Worm (Caenorhabditis elegans) whole organism, L3 larva: Measurements from ENCODE around the gene hlh-1.

Experiments
- R02D3.7 ChIP-seq: fragments of 150-350 bp; optimal IDR thresholded peaks from 2 replicates; lab custom pipeline; 2014; ENCODE audit warnings: missing biosample characterization, missing genetic modification characterization
- ZK546.5 ChIP-seq: sonication (generic microtip); optimal IDR thresholded peaks from 2 replicates; lab custom pipeline; 2017; ENCODE audit warnings: missing biosample characterization, missing genetic modification characterization
- ama-1 ChIP-seq: fragments of 150-350 bp; optimal IDR thresholded peaks from 2 replicates; lab custom pipeline; 2018
- ceh-16 ChIP-seq: sonication (generic microtip); optimal IDR thresholded peaks from 2 replicates; lab custom pipeline; 2017; ENCODE audit warnings: missing biosample characterization, missing genetic modification characterization
- ceh-28 ChIP-seq: fragments of 150-350 bp; optimal IDR thresholded peaks from 2 replicates; lab custom pipeline; 2014; ENCODE audit warnings: missing biosample characterization, missing genetic modification reagents, missing genetic modification characterization
- ceh-82 ChIP-seq: fragments of 150-350 bp; optimal IDR thresholded peaks from 2 replicates; lab custom pipeline; 2014; ENCODE audit warnings: missing biosample characterization, missing genetic modification characterization
- ceh-9 ChIP-seq: sonication (generic microtip); optimal IDR thresholded peaks from 2 replicates; lab custom pipeline; 2018; ENCODE audit warnings: missing biosample characterization, missing genetic modification characterization
- daf-12 ChIP-seq: fragments of 150-350 bp; optimal IDR thresholded peaks from 2 replicates; lab custom pipeline; 2014; ENCODE audit warnings: missing biosample characterization, missing genetic modification reagents, missing genetic modification characterization
- egl-27 ChIP-seq: sonication (generic microtip); optimal IDR thresholded peaks from 4 replicates; lab custom pipeline; 2017; ENCODE audit warnings: missing biosample characterization, missing genetic modification reagents, missing genetic modification characterization
- elt-1 ChIP-seq: fragments of 150-350 bp; optimal IDR thresholded peaks from 2 replicates; lab custom pipeline; 2014; ENCODE audit warnings: missing biosample characterization, missing genetic modification characterization
- elt-2 ChIP-seq: sonication (generic microtip); optimal IDR thresholded peaks from 2 replicates; lab custom pipeline; 2016; ENCODE audit warnings: missing genetic modification reagents, mild to moderate bottlenecking, missing genetic modification characterization, missing compliant biosample characterization
- elt-3 ChIP-seq, 3 experiments: fragments of 150-350 bp in 1 of 3; sonication (generic microtip) in 2 of 3; optimal IDR thresholded peaks; 2 replicates in 2 of 3; 4 replicates in 1 of 3; lab custom pipeline; 2014 to 2017; ENCODE audit warnings: missing biosample characterization in 3 of 3, missing genetic modification characterization in 3 of 3
- eor-1 ChIP-seq, 2 experiments: fragments of 150-350 bp; optimal IDR thresholded peaks; 2 replicates each; lab custom pipeline; 2014 to 2018; ENCODE audit warnings: missing biosample characterization in 2 of 2, missing genetic modification characterization in 2 of 2
- fkh-10 ChIP-seq: sonication (generic microtip); optimal IDR thresholded peaks from 2 replicates; lab custom pipeline; 2017; ENCODE audit warnings: missing biosample characterization, missing genetic modification reagents, missing genetic modification characterization
- fkh-2 ChIP-seq: fragments of 150-350 bp; optimal IDR thresholded peaks from 2 replicates; lab custom pipeline; 2014; ENCODE audit warnings: missing biosample characterization, missing genetic modification reagents, missing genetic modification characterization
- fos-1 ChIP-seq: fragments of 150-350 bp; optimal IDR thresholded peaks from 2 replicates; lab custom pipeline; 2014; ENCODE audit warnings: missing biosample characterization, missing genetic modification characterization
- jun-1 ChIP-seq: fragments of 150-350 bp; optimal IDR thresholded peaks from 2 replicates; lab custom pipeline; 2014; ENCODE audit warnings: missing biosample characterization, missing genetic modification reagents, missing genetic modification characterization
- lsy-12 ChIP-seq: sonication (generic microtip); optimal IDR thresholded peaks from 2 replicates; lab custom pipeline; 2016; ENCODE audit warnings: mild to moderate bottlenecking, missing genetic modification characterization, missing compliant biosample characterization
- mml-1 ChIP-seq: fragments of 150-350 bp; sonication (generic microtip); optimal IDR thresholded peaks from 3 replicates; lab custom pipeline; 2014; ENCODE audit warnings: missing biosample characterization, missing genetic modification characterization
- nfya-1 ChIP-seq: sonication (generic microtip); optimal IDR thresholded peaks from 2 replicates; lab custom pipeline; 2017; ENCODE audit warnings: missing genetic modification characterization, mild to moderate bottlenecking, missing compliant biosample characterization, antibody characterized with exemption, moderate library complexity; ENCODE audit not compliant: insufficient read depth
- nhr-11 ChIP-seq: fragments of 150-350 bp; optimal IDR thresholded peaks from 2 replicates; lab custom pipeline; 2014; ENCODE audit warnings: missing biosample characterization, missing genetic modification characterization
- nhr-12 ChIP-seq: fragments of 150-350 bp; optimal IDR thresholded peaks from 2 replicates; lab custom pipeline; 2014; ENCODE audit warnings: missing biosample characterization, missing genetic modification characterization
- nhr-23 ChIP-seq: fragments of 150-350 bp; optimal IDR thresholded peaks from 2 replicates; lab custom pipeline; 2014; ENCODE audit warnings: missing biosample characterization, missing genetic modification reagents, missing genetic modification characterization
- nhr-237 ChIP-seq: fragments of 150-350 bp; optimal IDR thresholded peaks from 2 replicates; lab custom pipeline; 2014; ENCODE audit warnings: missing biosample characterization, missing genetic modification characterization
- nhr-25 ChIP-seq: sonication (generic microtip); optimal IDR thresholded peaks from 2 replicates; lab custom pipeline; 2017; ENCODE audit warnings: missing biosample characterization, missing genetic modification characterization
- nhr-28 ChIP-seq: fragments of 150-350 bp; optimal IDR thresholded peaks from 2 replicates; lab custom pipeline; 2014; ENCODE audit warnings: missing biosample characterization, missing genetic modification characterization
- nhr-43 ChIP-seq: sonication (generic microtip); optimal IDR thresholded peaks from 2 replicates; lab custom pipeline; 2016; ENCODE audit warnings: mild to moderate bottlenecking, missing genetic modification characterization, missing compliant biosample characterization; ENCODE audit not compliant: poor library complexity, severe bottlenecking
- nhr-67 ChIP-seq: fragments of 150-350 bp; optimal IDR thresholded peaks from 2 replicates; lab custom pipeline; 2014; ENCODE audit warnings: missing biosample characterization, missing genetic modification characterization
- nhr-76 ChIP-seq: fragments of 150-350 bp; sonication (generic microtip); optimal IDR thresholded peaks from 5 replicates; lab custom pipeline; 2014; ENCODE audit warnings: missing biosample characterization, missing genetic modification characterization
- nhr-77 ChIP-seq: fragments of 150-350 bp; optimal IDR thresholded peaks from 2 replicates; lab custom pipeline; 2014; ENCODE audit warnings: missing biosample characterization, missing genetic modification characterization
- pha-4 ChIP-seq: fragments of 150-350 bp; optimal IDR thresholded peaks from 2 replicates; lab custom pipeline; 2014; ENCODE audit warnings: missing biosample characterization, missing genetic modification reagents, missing genetic modification characterization
- pqm-1 ChIP-seq: fragments of 150-350 bp; optimal IDR thresholded peaks from 2 replicates; lab custom pipeline; 2017; ENCODE audit warnings: missing biosample characterization, missing genetic modification characterization, inconsistent platforms
- sea-2 ChIP-seq: fragments of 150-350 bp; sonication (generic microtip); optimal IDR thresholded peaks from 4 replicates; lab custom pipeline; 2014; ENCODE audit warnings: missing biosample characterization, missing genetic modification reagents, missing genetic modification characterization
- unc-39 ChIP-seq: sonication (generic microtip); optimal IDR thresholded peaks from 4 replicates; lab custom pipeline; 2017; ENCODE audit warnings: missing biosample characterization, missing genetic modification characterization
- unc-62 ChIP-seq: fragments of 150-350 bp; sonication (generic microtip); optimal IDR thresholded peaks from 4 replicates; lab custom pipeline; 2014; ENCODE audit warnings: missing biosample characterization, missing genetic modification reagents, missing genetic modification characterization
- ztf-11 ChIP-seq: fragments of 150-350 bp; optimal IDR thresholded peaks from 2 replicates; lab custom pipeline; 2014; ENCODE audit warnings: missing biosample characterization, missing genetic modification characterization
- ztf-4 ChIP-seq: fragments of 150-350 bp; optimal IDR thresholded peaks from 2 replicates; lab custom pipeline; 2014; ENCODE audit warnings: missing biosample characterization, missing genetic modification characterization

The hlh-1 gene

DNA sequence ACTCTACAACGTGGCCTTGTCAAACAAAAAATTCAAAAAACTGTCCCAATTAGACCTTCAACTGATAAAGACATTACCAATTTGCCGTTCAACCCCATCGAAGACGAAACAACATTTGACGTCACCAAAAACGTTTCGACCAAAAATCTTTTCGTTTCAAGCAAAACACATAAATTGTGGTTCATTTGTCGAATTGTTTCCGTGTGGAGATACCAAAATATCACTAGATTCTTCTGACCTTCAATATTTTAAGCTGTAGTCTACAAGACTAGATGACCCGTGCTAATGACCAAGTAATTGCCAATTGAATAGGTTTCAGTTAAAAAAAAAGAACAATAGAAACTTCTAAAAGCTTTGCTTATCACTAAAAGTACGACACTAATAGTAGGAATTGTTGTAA, 30.0 kb downstream of the hlh-1 start:
- TF ChIP-seq nhr-76 (tag; lab: Kevin White, UChicago) (no peak), nhr-25 (tag; lab: Kevin White, UChicago) (peak; percentile 28)

DNA sequence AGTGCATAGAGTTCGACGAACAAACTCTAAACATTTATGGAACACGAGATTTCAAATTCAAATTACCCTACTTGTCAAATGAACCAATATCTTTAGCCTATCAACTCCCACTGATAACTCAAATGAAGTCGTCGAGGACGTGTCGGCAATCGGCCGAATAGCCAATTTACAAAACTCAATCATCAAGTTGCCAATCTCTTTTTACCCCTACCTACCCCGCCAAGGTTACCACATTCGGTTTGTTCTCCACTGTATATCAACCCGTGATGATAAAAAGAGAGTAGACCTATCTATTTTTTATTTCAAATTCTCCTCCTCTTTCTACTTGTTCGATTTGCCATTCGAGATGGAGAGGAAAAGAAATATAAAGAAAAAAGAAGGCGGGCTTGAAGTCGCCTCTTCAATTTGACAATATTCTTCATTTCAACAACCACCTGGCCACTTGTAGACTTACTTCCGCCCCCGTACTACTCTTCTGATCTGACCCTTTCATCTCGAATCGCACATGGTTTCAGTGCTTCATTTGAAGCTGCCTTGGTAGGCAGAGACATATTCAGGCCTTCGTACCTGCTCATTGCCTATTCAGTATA, 31.7 kb downstream of the hlh-1 start:
- TF ChIP-seq eor-1 (tag; optimal IDR thresholded peaks at IDR 0.05; lab: Kevin White, UChicago) (no peak), nhr-76 (tag; lab: Kevin White, UChicago) (no peak)

DNA sequence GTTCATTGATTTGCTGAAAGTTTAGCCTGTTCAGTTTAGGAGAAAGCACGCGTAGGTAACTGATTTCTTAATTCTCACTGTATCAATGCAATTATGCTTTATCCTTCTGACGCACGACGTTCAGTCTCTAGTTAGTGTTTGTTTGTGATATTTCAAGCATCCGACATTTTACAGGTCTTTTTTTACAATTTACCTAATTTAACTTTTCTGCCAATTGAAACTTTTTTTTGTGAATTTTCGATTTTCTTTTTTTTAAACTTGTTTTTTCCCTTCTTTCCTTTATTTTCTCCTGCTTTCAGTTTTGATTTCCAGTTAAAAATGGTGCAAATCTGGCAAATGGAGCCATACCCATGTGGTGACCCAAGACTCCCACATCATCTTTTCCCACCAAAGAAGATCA, 32.4 kb downstream of the hlh-1 start, which contains the start of gene K07E1.1:
Gene K07E1.1 (plus strand): TSS at position 301 of the 400 bp plus-strand sequence.
- TF ChIP-seq jun-1 (no peak), fos-1 (tag; lab: Kevin White, UChicago) (no peak), eor-1 (tag; optimal IDR thresholded peaks at IDR 0.05; lab: Kevin White, UChicago) (no peak), nhr-77 (tag; lab: Kevin White, UChicago) (no peak), nhr-23 (no peak)

DNA sequence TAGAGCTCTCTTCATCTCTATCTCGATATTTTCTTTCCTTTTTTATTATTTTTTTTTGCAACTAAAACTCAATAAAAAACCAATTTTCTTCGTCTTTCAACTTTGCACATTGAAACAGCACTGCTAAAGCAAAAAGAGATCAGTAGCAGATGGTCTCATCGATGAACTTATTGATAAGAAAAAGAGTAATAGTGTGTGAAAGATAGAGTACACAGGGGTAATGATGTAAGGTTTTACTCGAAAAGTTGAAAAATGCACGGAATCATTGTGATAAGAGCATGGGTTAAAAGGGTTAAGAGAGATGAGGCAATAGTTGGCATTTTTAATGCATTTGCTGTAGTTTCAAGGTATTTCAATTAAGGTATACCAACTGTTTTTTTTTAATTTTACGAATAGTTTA, 33.7 kb downstream of the hlh-1 start:
- TF ChIP-seq elt-2 (tag; lab: Kevin White, UChicago) (peak; percentile 76), pqm-1 (tag; lab: Kevin White, UChicago) (peak; percentile 83), nhr-12 (tag; lab: Kevin White, UChicago) (no peak), eor-1 (tag; optimal IDR thresholded peaks at IDR 0.05; lab: Kevin White, UChicago) (no peak), ztf-4 (tag; lab: Kevin White, UChicago) (peak; percentile 38)

DNA sequence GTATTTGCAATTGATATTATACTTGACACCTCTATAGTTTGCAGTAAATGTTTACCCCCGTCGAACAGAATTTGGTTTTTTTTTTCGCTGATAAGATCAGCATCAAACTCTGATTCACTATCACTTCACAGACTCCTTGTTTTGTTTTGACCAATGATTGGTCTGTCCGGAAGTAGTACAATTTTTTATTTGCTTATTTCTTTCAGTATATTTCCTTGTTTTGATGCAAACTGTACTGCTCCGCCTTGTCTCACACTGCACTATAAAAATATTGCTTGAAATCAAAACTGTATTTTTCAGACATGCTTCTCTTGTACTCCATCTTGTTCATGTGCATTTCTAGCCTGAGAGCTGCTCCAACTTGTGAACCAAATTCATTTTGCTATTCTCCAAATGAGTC, 39.1 kb downstream of the hlh-1 start, which contains the start of gene M03A1.3:
Gene M03A1.3 (plus strand): TSS at position 301 of the 400 bp plus-strand sequence.
- no peak for TF ChIP-seq pha-4
- TF ChIP-seq unc-39 (tag; lab: Kevin White, UChicago) = no peak
- TF ChIP-seq nhr-11 (tag; lab: Kevin White, UChicago) = no peak
- TF ChIP-seq ama-1 = no peak
- TF ChIP-seq ceh-9 (tag; lab: Kevin White, UChicago) = no peak
- no peak for TF ChIP-seq fkh-2 (tag; lab: Kevin White, UChicago)
- no peak for TF ChIP-seq ceh-82 (tag; lab: Kevin White, UChicago)
- no peak for TF ChIP-seq pqm-1 (tag; lab: Kevin White, UChicago)
- TF ChIP-seq sea-2 (GFP tag; lab: Kevin White, UChicago) = no peak
- no peak for TF ChIP-seq nhr-25 (tag; lab: Kevin White, UChicago)
- no peak for TF ChIP-seq nhr-67 (tag; lab: Kevin White, UChicago)

DNA sequence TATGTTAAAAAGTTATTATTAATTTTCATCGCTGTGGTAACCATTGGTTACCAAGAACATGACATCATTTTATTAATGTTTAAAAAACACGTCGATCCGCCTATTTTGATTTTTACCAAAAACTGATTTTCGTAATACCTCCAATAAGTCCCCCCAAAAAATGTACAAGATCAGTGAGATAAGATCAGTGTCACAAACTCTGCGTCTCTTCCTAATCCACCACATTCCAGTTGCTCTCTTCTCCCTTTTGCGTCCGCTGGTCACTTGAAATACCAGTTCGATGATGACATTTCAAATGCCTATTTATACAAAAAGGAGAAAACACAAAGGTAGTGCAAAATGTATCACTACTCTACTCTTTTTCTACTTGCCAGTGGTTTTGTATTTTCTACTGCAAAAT, 41.7 kb downstream of the hlh-1 start, which contains the start of gene M03A1.8:
Gene M03A1.8 (plus strand): TSS at position 269 of the 400 bp plus-strand sequence.
- peak; percentile 1 for TF ChIP-seq nhr-43 (tag; lab: Kevin White, UChicago)
- peak; percentile 1 for TF ChIP-seq elt-1 (tag; lab: Kevin White, UChicago)
- TF ChIP-seq nhr-23 = peak; percentile 34
- TF ChIP-seq ceh-28 (tag; lab: Kevin White, UChicago) = no peak
- peak; percentile 40 for TF ChIP-seq lsy-12 (tag; lab: Kevin White, UChicago)

DNA sequence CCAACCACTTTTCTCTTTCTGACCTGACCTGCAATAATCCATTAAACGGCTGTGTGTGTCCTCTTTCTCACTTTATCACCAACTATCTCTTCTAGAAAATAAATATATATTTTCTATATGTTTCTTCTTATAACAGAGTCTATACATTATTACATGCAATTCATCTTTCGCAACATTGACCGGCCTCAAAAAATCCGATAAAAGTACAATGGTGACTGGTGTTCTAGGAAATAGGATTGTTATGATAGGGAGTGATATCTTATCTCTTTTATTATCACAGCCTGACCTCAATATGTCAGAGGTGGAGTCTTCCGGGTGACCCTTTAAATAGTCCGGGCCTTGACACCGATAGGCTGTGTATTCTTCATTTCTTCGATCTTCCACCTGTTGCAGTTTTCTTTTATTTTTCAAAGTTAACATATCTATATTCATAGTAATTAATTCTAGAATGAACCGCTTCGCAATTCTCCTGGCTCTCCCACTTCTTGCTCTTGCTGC, 44.2 kb downstream of the hlh-1 start, which contains the start of gene dao-2:
Gene dao-2 (plus strand): TSS at position 448 of the 498 bp plus-strand sequence.
- no peak for TF ChIP-seq unc-62 (GFP tag; lab: Kevin White, UChicago)
- TF ChIP-seq nhr-67 (tag; lab: Kevin White, UChicago) = no peak
- TF ChIP-seq nhr-77 (tag; lab: Kevin White, UChicago) = no peak
- no peak for TF ChIP-seq daf-12
- no peak for TF ChIP-seq elt-2 (tag; lab: Kevin White, UChicago)
- TF ChIP-seq nhr-28 (tag; lab: Kevin White, UChicago) = no peak
- no peak for TF ChIP-seq nhr-237
- peak; percentile 98 for TF ChIP-seq nhr-23
- no peak for TF ChIP-seq fos-1 (tag; lab: Kevin White, UChicago)
- no peak for TF ChIP-seq fkh-10 (GFP tag; lab: Kevin White, UChicago)
- TF ChIP-seq egl-27 (tag; lab: Kevin White, UChicago) = no peak
- TF ChIP-seq pha-4 = no peak
- TF ChIP-seq lsy-12 (tag; lab: Kevin White, UChicago) = peak; percentile 21
- TF ChIP-seq elt-3 (tag; optimal IDR thresholded peaks at IDR 0.05; lab: Kevin White, UChicago) = peak in 2 of 3 experiments; percentile 56 to 75
- TF ChIP-seq nfya-1 (tag; lab: Kevin White, UChicago) = no peak
- no peak for TF ChIP-seq nhr-76 (tag; lab: Kevin White, UChicago)
- no peak for TF ChIP-seq nhr-12 (tag; lab: Kevin White, UChicago)
- no peak for TF ChIP-seq pqm-1 (tag; lab: Kevin White, UChicago)
- TF ChIP-seq ceh-16 = no peak
- TF ChIP-seq mml-1 (tag; lab: Kevin White, UChicago) = no peak
- no peak for TF ChIP-seq ztf-11 (tag; lab: Kevin White, UChicago)
- no peak for TF ChIP-seq ZK546.5 (tag; lab: Kevin White, UChicago)
- no peak for TF ChIP-seq ceh-82 (tag; lab: Kevin White, UChicago)
- TF ChIP-seq ztf-4 (tag; lab: Kevin White, UChicago) = no peak
- no peak for TF ChIP-seq jun-1
- TF ChIP-seq R02D3.7 (tag; lab: Kevin White, UChicago) = no peak
